Fruit fly (Drosophila melanogaster) whole organism, embryonic: Measurements from ENCODE around the gene Ugt35E2.

ENCODE experiments used
- C15 ChIP-seq: fragments of 200-800 bp; sonication (Bioruptor generic); IDR thresholded peaks from 3 replicates; pipeline ENCODE4 v1.3.6; 2022; ENCODE audit warnings: missing biosample characterization, missing genetic modification characterization
- CG10209 ChIP-seq: fragments of 200-800 bp; sonication (Bioruptor generic); optimal IDR thresholded peaks from 3 replicates; lab custom pipeline; 2017; ENCODE audit warnings: missing biosample characterization, mild to moderate bottlenecking, missing genetic modification characterization, missing genetic modification reagents
- CG10654 ChIP-seq: fragments of 200-800 bp; sonication (Bioruptor generic); optimal IDR thresholded peaks from 2 replicates; lab custom pipeline; 2016; ENCODE audit warnings: missing biosample characterization, missing genetic modification characterization
- CG10959 ChIP-seq: fragments of 200-800 bp; sonication (Bioruptor generic); IDR thresholded peaks from 2 replicates; pipeline ENCODE4 v1.3.6; 2022; ENCODE audit warnings: missing biosample characterization, missing genetic modification characterization
- CG12769 ChIP-seq: fragments of 200-800 bp; sonication (Bioruptor generic); optimal IDR thresholded peaks from 2 replicates; lab custom pipeline; 2019; ENCODE audit warnings: missing biosample characterization, mild to moderate bottlenecking, missing genetic modification characterization, moderate library complexity
- CG13424 ChIP-seq: fragments of 200-800 bp; sonication (Bioruptor generic); optimal IDR thresholded peaks from 2 replicates; lab custom pipeline; 2019; ENCODE audit warnings: missing biosample characterization, mild to moderate bottlenecking, missing genetic modification characterization, moderate library complexity
- CG13624 ChIP-seq: fragments of 200-800 bp; sonication (Bioruptor generic); optimal IDR thresholded peaks from 2 replicates; lab custom pipeline; 2016; ENCODE audit warnings: missing biosample characterization, missing genetic modification characterization
- CG15011 ChIP-seq: fragments of 200-800 bp; sonication (Bioruptor generic); optimal IDR thresholded peaks from 3 replicates; lab custom pipeline; 2018; ENCODE audit warnings: missing biosample characterization, mild to moderate bottlenecking, missing genetic modification characterization
- CG18476 ChIP-seq: fragments of 200-800 bp; sonication (Bioruptor generic); optimal IDR thresholded peaks from 2 replicates; lab custom pipeline; 2016; ENCODE audit warnings: missing biosample characterization, mild to moderate bottlenecking, missing genetic modification characterization
- CG31224 ChIP-seq: fragments of 200-800 bp; sonication (Bioruptor generic); IDR thresholded peaks from 2 replicates; pipeline ENCODE4 v1.3.6; 2022; ENCODE audit warnings: missing biosample characterization, missing genetic modification characterization
- CG31388 ChIP-seq: fragments of 200-800 bp; sonication (Bioruptor generic); optimal IDR thresholded peaks from 2 replicates; lab custom pipeline; 2016; ENCODE audit warnings: missing biosample characterization, missing genetic modification characterization
- CG3838 ChIP-seq: fragments of 200-800 bp; sonication (Bioruptor generic); optimal IDR thresholded peaks from 3 replicates; lab custom pipeline; 2016; ENCODE audit warnings: missing biosample characterization, missing genetic modification characterization
- CG3847 ChIP-seq: fragments of 200-800 bp; sonication (Bioruptor generic); IDR thresholded peaks from 2 replicates; pipeline ENCODE4 v1.3.6; 2022; ENCODE audit warnings: missing biosample characterization, missing genetic modification characterization
- CG6765 ChIP-seq: fragments of 200-800 bp; sonication (Bioruptor generic); optimal IDR thresholded peaks from 3 replicates; lab custom pipeline; 2017; ENCODE audit warnings: missing biosample characterization, mild to moderate bottlenecking, missing genetic modification characterization
- CG9609 ChIP-seq: fragments of 200-800 bp; sonication (Bioruptor generic); optimal IDR thresholded peaks from 3 replicates; lab custom pipeline; 2016; ENCODE audit warnings: missing biosample characterization, missing genetic modification characterization
- D19B ChIP-seq: fragments of 200-800 bp; sonication (Bioruptor generic); optimal IDR thresholded peaks from 2 replicates; lab custom pipeline; 2017; ENCODE audit warnings: missing biosample characterization, mild to moderate bottlenecking, missing genetic modification characterization
- H2.0 ChIP-seq: fragments of 200-800 bp; sonication (Bioruptor generic); IDR thresholded peaks from 2 replicates; pipeline ENCODE4 v1.3.6; 2022; ENCODE audit warnings: missing biosample characterization, missing genetic modification characterization
- HmgD ChIP-seq: fragments of 200-800 bp; sonication (Bioruptor generic); optimal IDR thresholded peaks from 3 replicates; lab custom pipeline; 2016; ENCODE audit warnings: missing biosample characterization, missing genetic modification characterization
- NK7.1 ChIP-seq: fragments of 200-800 bp; sonication (Bioruptor generic); optimal IDR thresholded peaks from 3 replicates; lab custom pipeline; 2016; ENCODE audit warnings: missing biosample characterization, missing genetic modification characterization
- NfI ChIP-seq: fragments of 200-800 bp; sonication (Bioruptor generic); optimal IDR thresholded peaks from 3 replicates; lab custom pipeline; 2018; ENCODE audit warnings: missing biosample characterization, mild to moderate bottlenecking, missing genetic modification characterization, moderate library complexity
- Optix ChIP-seq: fragments of 200-800 bp; sonication (Bioruptor generic); IDR thresholded peaks from 3 replicates; pipeline ENCODE4 v1.3.6; 2022; ENCODE audit warnings: missing biosample characterization, missing genetic modification characterization
- PHDP ChIP-seq: fragments of 200-800 bp; sonication (Bioruptor generic); optimal IDR thresholded peaks from 3 replicates; lab custom pipeline; 2018; ENCODE audit warnings: missing biosample characterization, mild to moderate bottlenecking, missing genetic modification characterization, moderate library complexity
- Poxn ChIP-seq: fragments of 200-800 bp; sonication (Bioruptor generic); IDR thresholded peaks from 2 replicates; pipeline ENCODE4 v1.3.6; 2022; ENCODE audit warnings: missing biosample characterization, missing genetic modification characterization
- Trl ChIP-seq, 3 experiments: fragments of >200 bp in 2 of 3; fragments of 200-800 bp in 1 of 3; sonication (Bioruptor generic) in 1 of 3; optimal IDR thresholded peaks; 2 replicates in 1 of 3; 3 replicates in 2 of 3; lab custom pipeline; 2016 to 2017; ENCODE audit warnings: missing biosample characterization in 1 of 3, missing genetic modification characterization in 1 of 3
- YL-1 ChIP-seq: fragments of 200-800 bp; sonication (Bioruptor generic); optimal IDR thresholded peaks from 3 replicates; lab custom pipeline; 2017; ENCODE audit warnings: missing biosample characterization, mild to moderate bottlenecking, missing genetic modification characterization
- ase ChIP-seq: fragments of 200-800 bp; sonication (Bioruptor generic); IDR thresholded peaks from 3 replicates; pipeline ENCODE4 v1.3.6; 2022; ENCODE audit warnings: missing biosample characterization, missing genetic modification characterization
- btn ChIP-seq: fragments of 200-800 bp; sonication (Bioruptor generic); optimal IDR thresholded peaks from 2 replicates; lab custom pipeline; 2016; ENCODE audit warnings: missing biosample characterization, missing genetic modification characterization
- cad ChIP-seq: fragments of >200 bp; optimal IDR thresholded peaks from 2 replicates; lab custom pipeline; 2017; ENCODE audit warnings: missing biosample characterization, missing genetic modification characterization
- dimm ChIP-seq: fragments of 200-800 bp; sonication (Bioruptor generic); IDR thresholded peaks from 2 replicates; pipeline ENCODE4 v1.3.6; 2022; ENCODE audit warnings: missing biosample characterization, missing genetic modification characterization
- dpn ChIP-seq, 2 experiments: fragments of 200-800 bp; sonication (Bioruptor generic); optimal IDR thresholded peaks; 3 replicates each; lab custom pipeline; 2016; ENCODE audit warnings: missing biosample characterization in 2 of 2, missing genetic modification characterization in 2 of 2
- en ChIP-seq: fragments of 200-800 bp; sonication (Bioruptor generic); optimal IDR thresholded peaks from 2 replicates; lab custom pipeline; 2016; ENCODE audit warnings: missing biosample characterization, missing genetic modification characterization
- ewg ChIP-seq: fragments of 200-800 bp; sonication (Bioruptor generic); optimal IDR thresholded peaks from 3 replicates; lab custom pipeline; 2017; ENCODE audit warnings: mild to moderate bottlenecking, missing biosample characterization, missing genetic modification reagents, missing genetic modification characterization
- fd102C ChIP-seq: fragments of 200-800 bp; sonication (Bioruptor generic); optimal IDR thresholded peaks from 2 replicates; lab custom pipeline; 2018; ENCODE audit warnings: missing biosample characterization, mild to moderate bottlenecking, missing genetic modification characterization, moderate library complexity
- fd3F ChIP-seq: fragments of 200-800 bp; sonication (Bioruptor generic); optimal IDR thresholded peaks from 2 replicates; lab custom pipeline; 2018; ENCODE audit warnings: missing biosample characterization, mild to moderate bottlenecking, missing genetic modification characterization, moderate library complexity
- hbn ChIP-seq: fragments of 200-800 bp; sonication (Bioruptor generic); IDR thresholded peaks from 2 replicates; pipeline ENCODE4 v1.3.6; 2022; ENCODE audit warnings: missing biosample characterization, missing genetic modification characterization; ENCODE audit not compliant: partially characterized antibody
- lov ChIP-seq, 2 experiments: fragments of 200-800 bp in 1 of 2; fragments of >200 bp in 1 of 2; sonication (Bioruptor generic) in 1 of 2; IDR thresholded peaks in 1 of 2; optimal IDR thresholded peaks in 1 of 2; 2 replicates in 1 of 2; 3 replicates in 1 of 2; pipeline versions ENCODE4 v1.3.6 to Lab custom; 2017 to 2022; ENCODE audit warnings: missing biosample characterization in 1 of 2, missing genetic modification characterization in 1 of 2
- psq ChIP-seq: fragments of 200-800 bp; sonication (Bioruptor generic); optimal IDR thresholded peaks from 2 replicates; lab custom pipeline; 2017; ENCODE audit warnings: missing biosample characterization, missing genetic modification characterization
- ranshi ChIP-seq: fragments of 200-800 bp; sonication (Bioruptor generic); IDR thresholded peaks from 2 replicates; pipeline ENCODE4 v1.3.6; 2022; ENCODE audit warnings: missing biosample characterization, missing genetic modification characterization
- run ChIP-seq: fragments of 200-800 bp; sonication (Bioruptor generic); optimal IDR thresholded peaks from 3 replicates; lab custom pipeline; 2018; ENCODE audit warnings: missing biosample characterization, mild to moderate bottlenecking, missing genetic modification characterization
- sisA ChIP-seq: fragments of 200-800 bp; sonication (Bioruptor generic); IDR thresholded peaks from 2 replicates; pipeline ENCODE4 v1.3.6; 2022; ENCODE audit warnings: missing biosample characterization, missing genetic modification characterization
- sna ChIP-seq: fragments of 200-800 bp; sonication (Bioruptor generic); IDR thresholded peaks from 2 replicates; pipeline ENCODE4 v1.3.6; 2022; ENCODE audit warnings: missing biosample characterization, missing genetic modification characterization; ENCODE audit not compliant: partially characterized antibody
- sug ChIP-seq: fragments of 200-800 bp; optimal IDR thresholded peaks from 2 replicates; lab custom pipeline; 2019; ENCODE audit warnings: missing biosample characterization, mild to moderate bottlenecking, missing genetic modification characterization, moderate library complexity
- tgo ChIP-seq: fragments of 200-800 bp; sonication (Bioruptor generic); IDR thresholded peaks from 3 replicates; pipeline ENCODE4 v1.3.6; 2022; ENCODE audit warnings: missing biosample characterization, missing genetic modification characterization
- toy ChIP-seq: fragments of 200-800 bp; sonication (Bioruptor generic); IDR thresholded peaks from 2 replicates; pipeline ENCODE4 v1.3.6; 2022; ENCODE audit warnings: missing biosample characterization, missing genetic modification characterization
- tup ChIP-seq: fragments of 200-800 bp; sonication (Bioruptor generic); optimal IDR thresholded peaks from 2 replicates; lab custom pipeline; 2016; ENCODE audit warnings: missing biosample characterization, mild to moderate bottlenecking, missing genetic modification characterization, moderate library complexity
- tx ChIP-seq: fragments of 200-800 bp; sonication (Bioruptor generic); optimal IDR thresholded peaks from 2 replicates; lab custom pipeline; 2016; ENCODE audit warnings: missing biosample characterization, missing genetic modification characterization
- vvl ChIP-seq: fragments of 200-800 bp; sonication (Bioruptor generic); IDR thresholded peaks from 2 replicates; pipeline ENCODE4 v1.3.6; 2022; ENCODE audit warnings: missing biosample characterization, missing genetic modification characterization
- zf30C ChIP-seq: fragments of 200-800 bp; sonication (Bioruptor generic); optimal IDR thresholded peaks from 3 replicates; lab custom pipeline; 2018; ENCODE audit warnings: missing biosample characterization, mild to moderate bottlenecking, missing genetic modification characterization

The Ugt35E2 gene

dm6 chr3R:11211291-11212061 lies 43.7 kb upstream of the Ugt35E2 start (continued):
- peak; percentile 64 for TF ChIP-seq H2.0 (GFP tag; lab: Robert Waterston, UW)
- TF ChIP-seq Trl (optimal IDR thresholded peaks at IDR 0.05; lab: Kevin White, UChicago), result no peak
- peak; percentile 63 for TF ChIP-seq Trl (GFP tag; optimal IDR thresholded peaks at IDR 0.05; lab: Kevin White, UChicago)
- peak; percentile 88 for TF ChIP-seq sug
- peak; percentile 95 for TF ChIP-seq ewg (GFP tag; lab: Kevin White, UChicago)
- no peak for TF ChIP-seq tup (GFP tag; lab: Kevin White, UChicago)
- TF ChIP-seq Optix (GFP tag; lab: Robert Waterston, UW), result peak; percentile 35; the same call in 1 of the 3 replicates
- TF ChIP-seq vvl (GFP tag; lab: Robert Waterston, UW), result peak; percentile 81
- TF ChIP-seq lov (optimal IDR thresholded peaks at IDR 0.05; lab: Kevin White, UChicago), result no peak
- peak; percentile 71; the same call in 1 of the 3 replicates for TF ChIP-seq lov (GFP tag; IDR thresholded peaks at IDR 0.05; lab: Robert Waterston, UW)
- peak; percentile 79 for TF ChIP-seq tgo (GFP tag; lab: Robert Waterston, UW)
- peak; percentile 36 for TF ChIP-seq CG3838
- TF ChIP-seq CG13624 (GFP tag; lab: Kevin White, UChicago), result peak; percentile 79
- TF ChIP-seq zf30C, result no peak
- TF ChIP-seq NfI (GFP tag; lab: Kevin White, UChicago), result peak; percentile 73
- peak; percentile 23 for TF ChIP-seq CG10654 (GFP tag; lab: Kevin White, UChicago)
- TF ChIP-seq CG15011 (GFP tag; lab: Kevin White, UChicago), result no peak
- peak; percentile 57 for TF ChIP-seq CG10209 (GFP tag; lab: Kevin White, UChicago)
- TF ChIP-seq fd102C (GFP tag; lab: Kevin White, UChicago), result peak; percentile 11
- peak; percentile 94 for TF ChIP-seq CG12769 (tag; lab: Kevin White, UChicago)
- TF ChIP-seq psq (GFP tag; lab: Kevin White, UChicago), result peak; percentile 40
- peak; percentile 74; the same call in 2 of the 3 replicates for TF ChIP-seq ase (GFP tag; lab: Robert Waterston, UW)
- peak; percentile 67 for TF ChIP-seq CG31224
- peak; percentile 35; the same call in 1 of the 2 replicates for TF ChIP-seq toy (GFP tag; lab: Robert Waterston, UW)
- TF ChIP-seq sisA (GFP tag; lab: Robert Waterston, UW), result peak; percentile 81
- peak; percentile 62 for TF ChIP-seq CG9609 (GFP tag; lab: Kevin White, UChicago)
- TF ChIP-seq YL-1 (GFP tag; lab: Kevin White, UChicago), result peak; percentile 57
- TF ChIP-seq CG31388 (GFP tag; lab: Kevin White, UChicago), result peak; percentile 19
- 0 out of 2 replicates have a peak, but pooled peaks have one; percentile 27 for TF ChIP-seq dimm
- no peak for TF ChIP-seq HmgD (GFP tag; lab: Kevin White, UChicago)
- TF ChIP-seq fd3F (GFP tag; lab: Kevin White, UChicago), result peak; percentile 57
- TF ChIP-seq hbn (GFP tag; lab: Robert Waterston, UW), result no peak
- peak; percentile 56 for TF ChIP-seq CG3847
- peak; percentile 61 for TF ChIP-seq PHDP
- no peak for TF ChIP-seq cad
- no peak for TF ChIP-seq sna (GFP tag; lab: Robert Waterston, UW)
- no peak for TF ChIP-seq Poxn (GFP tag; lab: Robert Waterston, UW)
- TF ChIP-seq C15, result peak; percentile 54; the same call in 1 of the 3 replicates
- TF ChIP-seq tx (GFP tag; lab: Kevin White, UChicago), result peak; percentile 65
- TF ChIP-seq run, result no peak
- TF ChIP-seq CG10959 (GFP tag; lab: Robert Waterston, UW), result no peak
- TF ChIP-seq CG13424 (tag; lab: Kevin White, UChicago), result peak; percentile 63
- TF ChIP-seq ranshi (GFP tag; lab: Robert Waterston, UW), result peak; percentile 68
- peak; percentile 35 for TF ChIP-seq NK7.1 (GFP tag; lab: Kevin White, UChicago)
- TF ChIP-seq dpn (GFP tag; optimal IDR thresholded peaks at IDR 0.05; lab: Kevin White, UChicago), result peak; percentile 78 to 86
- TF ChIP-seq CG18476, result peak; percentile 71
- TF ChIP-seq CG6765 (GFP tag; lab: Kevin White, UChicago), result peak; percentile 52
- TF ChIP-seq btn, result no peak
- no peak for TF ChIP-seq en (GFP tag; lab: Kevin White, UChicago)
- peak; percentile 57 for TF ChIP-seq D19B (GFP tag; lab: Kevin White, UChicago)
